Worm (Caenorhabditis elegans) whole organism, L4 larva: ENCODE data around the gene R10E11.5.

Experiments
- D1046.2 ChIP-seq: fragments of 200-800 bp; sonication (Bioruptor generic); IDR thresholded peaks from 2 replicates; pipeline ENCODE4 v1.3.6; 2022; ENCODE audit warnings: missing genetic modification characterization, missing compliant biosample characterization
- F49E8.2 ChIP-seq: sonication (generic microtip); optimal IDR thresholded peaks from 2 replicates; lab custom pipeline; 2016; ENCODE audit warnings: missing compliant biosample characterization, mild to moderate bottlenecking, missing genetic modification characterization, borderline replicate concordance
- T20F7.1 ChIP-seq: fragments of 200-800 bp; sonication (Bioruptor generic); optimal IDR thresholded peaks from 2 replicates; lab custom pipeline; 2018; ENCODE audit warnings: mild to moderate bottlenecking, missing genetic modification characterization, missing compliant biosample characterization
- Y105C5A.15 ChIP-seq: fragments of 200-800 bp; sonication (Bioruptor generic); IDR thresholded peaks from 2 replicates; pipeline ENCODE4 v1.3.6; 2022; ENCODE audit warnings: missing genetic modification characterization, missing compliant biosample characterization
- Y5F2A.4 ChIP-seq: fragments of 200-800 bp; sonication (Bioruptor generic); optimal IDR thresholded peaks from 2 replicates; lab custom pipeline; 2018; ENCODE audit warnings: mild to moderate bottlenecking, missing genetic modification characterization, missing compliant biosample characterization
- ZK337.2 ChIP-seq: fragments of 200-800 bp; sonication (Bioruptor generic); IDR thresholded peaks from 2 replicates; pipeline ENCODE4 v1.3.6; 2022; ENCODE audit warnings: missing genetic modification reagents, missing genetic modification characterization, missing compliant biosample characterization
- ZK546.5 ChIP-seq, 2 experiments: sonication (generic microtip); optimal IDR thresholded peaks; 2 replicates each; lab custom pipeline; 2017; ENCODE audit warnings: missing biosample characterization in 2 of 2, missing genetic modification characterization in 2 of 2
- ama-1 ChIP-seq: fragments of 150-350 bp; optimal IDR thresholded peaks from 2 replicates; lab custom pipeline; 2014; ENCODE audit warnings: inconsistent platforms, mixed read lengths
- ceh-28 ChIP-seq: fragments of 150-350 bp; optimal IDR thresholded peaks from 2 replicates; lab custom pipeline; 2014; ENCODE audit warnings: missing biosample characterization, missing genetic modification reagents, missing genetic modification characterization
- daf-16 ChIP-seq, 3 experiments: sonication (generic microtip); optimal IDR thresholded peaks; 2 replicates each; lab custom pipeline; 2016 to 2017; ENCODE audit warnings: missing genetic modification characterization in 3 of 3, missing genetic modification reagents in 3 of 3, mild to moderate bottlenecking in 2 of 3, missing compliant biosample characterization in 2 of 3, missing biosample characterization in 1 of 3, moderate library complexity in 1 of 3
- dmd-6 ChIP-seq: fragments of 200-800 bp; sonication (Bioruptor generic); IDR thresholded peaks from 2 replicates; pipeline ENCODE4 v1.3.6; 2022; ENCODE audit warnings: missing genetic modification reagents, missing genetic modification characterization, missing compliant biosample characterization
- dmd-8 ChIP-seq: fragments of 200-800 bp; sonication (Bioruptor generic); IDR thresholded peaks from 2 replicates; pipeline ENCODE4 v1.3.6; 2022; ENCODE audit warnings: missing genetic modification characterization, missing compliant biosample characterization
- dpl-1 ChIP-seq: fragments of 150-350 bp; optimal IDR thresholded peaks from 2 replicates; lab custom pipeline; 2014; ENCODE audit warnings: missing biosample characterization, missing genetic modification reagents, missing genetic modification characterization
- duxl-1 ChIP-seq: sonication (generic microtip); optimal IDR thresholded peaks from 2 replicates; lab custom pipeline; 2016; ENCODE audit warnings: mild to moderate bottlenecking, missing genetic modification characterization, moderate library complexity, missing compliant biosample characterization; ENCODE audit not compliant: poor library complexity
- dve-1 ChIP-seq: sonication (generic microtip); optimal IDR thresholded peaks from 2 replicates; lab custom pipeline; 2017; ENCODE audit warnings: antibody characterized with exemption, mild to moderate bottlenecking, missing genetic modification characterization, missing compliant biosample characterization; ENCODE audit not compliant: insufficient read depth
- fos-1 ChIP-seq: fragments of 150-350 bp; optimal IDR thresholded peaks from 2 replicates; lab custom pipeline; 2014; ENCODE audit warnings: missing biosample characterization, missing genetic modification characterization
- gei-8 ChIP-seq: fragments of 200-800 bp; sonication (Bioruptor generic); optimal IDR thresholded peaks from 2 replicates; lab custom pipeline; 2018; ENCODE audit warnings: mild to moderate bottlenecking, missing genetic modification characterization, missing compliant biosample characterization
- hif-1 ChIP-seq, 2 experiments: sonication (generic microtip); optimal IDR thresholded peaks; 2 replicates each; lab custom pipeline; 2016 to 2017; ENCODE audit warnings: missing compliant biosample characterization in 2 of 2, missing genetic modification characterization in 2 of 2, missing genetic modification reagents in 2 of 2, missing genotype in 2 of 2, mild to moderate bottlenecking in 1 of 2
- hmg-1.1 ChIP-seq: fragments of 200-800 bp; sonication (Bioruptor generic); IDR thresholded peaks from 2 replicates; pipeline ENCODE4 v1.3.6; 2022; ENCODE audit warnings: missing genetic modification reagents, missing genetic modification characterization, missing compliant biosample characterization
- lin-15B ChIP-seq: fragments of 150-350 bp; sonication (generic microtip); optimal IDR thresholded peaks from 3 replicates; lab custom pipeline; 2014; ENCODE audit warnings: missing biosample characterization, missing genetic modification characterization
- lin-38 ChIP-seq: fragments of 200-800 bp; sonication (Bioruptor generic); IDR thresholded peaks from 2 replicates; pipeline ENCODE4 v1.3.6; 2022; ENCODE audit warnings: missing genetic modification reagents, missing genetic modification characterization, missing compliant biosample characterization
- lsy-2 ChIP-seq, 2 experiments: fragments of 150-350 bp in 1 of 2; sonication (generic microtip) in 1 of 2; optimal IDR thresholded peaks; 2 replicates each; lab custom pipeline; 2014 to 2017; ENCODE audit warnings: missing biosample characterization in 2 of 2, missing genetic modification characterization in 2 of 2
- madf-5 ChIP-seq, 2 experiments: fragments of 200-800 bp; sonication (Bioruptor generic); IDR thresholded peaks; 2 replicates each; pipeline ENCODE4 v1.3.6; 2022; ENCODE audit warnings: missing compliant biosample characterization in 2 of 2, missing genetic modification characterization in 2 of 2
- mxl-2 ChIP-seq: fragments of 200-800 bp; sonication (Bioruptor generic); conservative IDR thresholded peaks from 2 replicates; pipeline ENCODE4 v1.3.6; 2022; ENCODE audit warnings: missing genetic modification reagents, missing genetic modification characterization, missing compliant biosample characterization
- nhr-237 ChIP-seq: sonication (generic microtip); optimal IDR thresholded peaks from 2 replicates; lab custom pipeline; 2017; ENCODE audit warnings: missing biosample characterization, missing genetic modification characterization
- nhr-28 ChIP-seq: fragments of 150-350 bp; optimal IDR thresholded peaks from 2 replicates; lab custom pipeline; 2014; ENCODE audit warnings: missing biosample characterization, missing genetic modification characterization
- nhr-42 ChIP-seq: fragments of 200-800 bp; sonication (Bioruptor generic); IDR thresholded peaks from 2 replicates; pipeline ENCODE4 v1.3.6; 2022; ENCODE audit warnings: missing genetic modification characterization, missing compliant biosample characterization
- nhr-77 ChIP-seq: fragments of 150-350 bp; optimal IDR thresholded peaks from 2 replicates; lab custom pipeline; 2014; ENCODE audit warnings: missing biosample characterization, missing genetic modification characterization
- pha-4 ChIP-seq, 2 experiments: fragments of 150-350 bp in 1 of 2; fragments of 200-800 bp in 1 of 2; sonication (Bioruptor generic) in 1 of 2; IDR thresholded peaks in 1 of 2; optimal IDR thresholded peaks in 1 of 2; 2 replicates each; pipeline versions ENCODE4 v1.3.6 to Lab custom; 2014 to 2022; ENCODE audit warnings: missing genetic modification characterization in 2 of 2, missing genetic modification reagents in 2 of 2, missing biosample characterization in 1 of 2, missing compliant biosample characterization in 1 of 2
- pqm-1 ChIP-seq: sonication (generic microtip); optimal IDR thresholded peaks from 2 replicates; lab custom pipeline; 2017; ENCODE audit warnings: missing biosample characterization, missing genetic modification characterization
- rbr-2 ChIP-seq: sonication (generic microtip); optimal IDR thresholded peaks from 2 replicates; lab custom pipeline; 2016; ENCODE audit warnings: missing genotype, missing genetic modification characterization, missing compliant biosample characterization
- saeg-2 ChIP-seq: fragments of 200-800 bp; sonication (Bioruptor generic); IDR thresholded peaks from 2 replicates; pipeline ENCODE4 v1.3.6; 2022; ENCODE audit warnings: missing genetic modification reagents, missing genetic modification characterization, missing compliant biosample characterization
- spr-3 ChIP-seq: fragments of 200-800 bp; sonication (Bioruptor generic); optimal IDR thresholded peaks from 2 replicates; lab custom pipeline; 2018; ENCODE audit warnings: mild to moderate bottlenecking, missing genetic modification characterization, missing compliant biosample characterization
- tra-1 ChIP-seq: fragments of 200-800 bp; sonication (Bioruptor generic); IDR thresholded peaks from 2 replicates; pipeline ENCODE4 v1.3.6; 2022; ENCODE audit warnings: missing genetic modification reagents, missing genetic modification characterization, missing compliant biosample characterization
- unc-130 ChIP-seq: sonication (generic microtip); optimal IDR thresholded peaks from 2 replicates; lab custom pipeline; 2016; ENCODE audit warnings: missing genetic modification reagents, missing genetic modification characterization, missing compliant biosample characterization
- unc-62 ChIP-seq, 3 experiments: fragments of 150-350 bp in 1 of 3; sonication (generic microtip); optimal IDR thresholded peaks in 2 of 3; peaks in 1 of 3; 1 replicate in 1 of 3; 2 replicates in 2 of 3; lab custom pipeline; 2014 to 2017; ENCODE audit warnings: missing biosample characterization in 3 of 3, missing genetic modification characterization in 3 of 3, missing genetic modification reagents in 3 of 3, missing genotype in 1 of 3
- zip-2 ChIP-seq: fragments of 150-350 bp; optimal IDR thresholded peaks from 2 replicates; lab custom pipeline; 2014; ENCODE audit warnings: missing biosample characterization, missing genetic modification characterization
- ztf-11 ChIP-seq: fragments of 150-350 bp; optimal IDR thresholded peaks from 2 replicates; lab custom pipeline; 2014; ENCODE audit warnings: missing biosample characterization, missing genetic modification characterization

R10E11.5 gene

ce11 chrIII:9793592-9794417, 4.3 kb upstream of the R10E11.5 start, which contains the start of the genes R10E11.9 and mcm-6:
Gene R10E11.9 (minus strand): TSS chrIII:9793642.
Gene mcm-6 (plus strand): TSS chrIII:9794367.
- peak; percentile 79 for TF ChIP-seq dpl-1 (GFP tag; lab: Kevin White, UChicago)
- TF ChIP-seq unc-130 (GFP tag; lab: Kevin White, UChicago), result peak; percentile 62
- TF ChIP-seq unc-62 (GFP tag; optimal IDR thresholded peaks at IDR 0.05 in 1 of 2; lab: Kevin White, UChicago), result peak in 1 of 2 experiments; percentile 11
- TF ChIP-seq unc-62 (tag; optimal IDR thresholded peaks at IDR 0.05; lab: Kevin White, UChicago), result no peak
- no peak for TF ChIP-seq Y5F2A.4
- TF ChIP-seq lin-15B (tag; lab: Kevin White, UChicago), result no peak
- TF ChIP-seq daf-16 (GFP tag; optimal IDR thresholded peaks at IDR 0.05; lab: Kevin White, UChicago), result no peak
- TF ChIP-seq daf-16 (tag; optimal IDR thresholded peaks at IDR 0.05; lab: Kevin White, UChicago), result peak; percentile 23
- no peak for TF ChIP-seq Y105C5A.15
- peak; percentile 70 for TF ChIP-seq nhr-28 (tag; lab: Kevin White, UChicago)
- TF ChIP-seq rbr-2 (tag; lab: Kevin White, UChicago), result no peak

- TF ChIP-seq tra-1 (GFP tag; lab: Robert Waterston, UW), result no peak
- no peak for TF ChIP-seq ZK337.2 (GFP tag; lab: Robert Waterston, UW)
- no peak for TF ChIP-seq nhr-42 (GFP tag; lab: Robert Waterston, UW)
- TF ChIP-seq pha-4 (GFP tag; IDR thresholded peaks at IDR 0.05; lab: Robert Waterston, UW), result no peak
- TF ChIP-seq pha-4 (tag; optimal IDR thresholded peaks at IDR 0.05; lab: Kevin White, UChicago), result no peak
- TF ChIP-seq fos-1 (tag; lab: Kevin White, UChicago), result no peak
- no peak for TF ChIP-seq hif-1 (tag; optimal IDR thresholded peaks at IDR 0.05; lab: Kevin White, UChicago)
- no peak for TF ChIP-seq saeg-2 (GFP tag; lab: Robert Waterston, UW)
- no peak for TF ChIP-seq duxl-1 (tag; lab: Kevin White, UChicago)
- no peak for TF ChIP-seq mxl-2 (GFP tag; lab: Robert Waterston, UW)
- no peak for TF ChIP-seq D1046.2 (GFP tag; lab: Robert Waterston, UW)
- TF ChIP-seq gei-8 (GFP tag; lab: Kevin White, UChicago), result no peak
- no peak for TF ChIP-seq spr-3 (GFP tag; lab: Kevin White, UChicago)
- TF ChIP-seq zip-2 (tag; lab: Kevin White, UChicago), result no peak
- TF ChIP-seq ztf-11 (tag; lab: Kevin White, UChicago), result no peak
- TF ChIP-seq nhr-237, result no peak
- TF ChIP-seq Y105C5A.15, result no peak
- TF ChIP-seq dpl-1 (GFP tag; lab: Kevin White, UChicago), result no peak
- no peak for TF ChIP-seq hmg-1.1 (GFP tag; lab: Robert Waterston, UW)
- TF ChIP-seq, all 104 proteins: peak for 0
Measured at ce11 chrIII:9789083-9789482, 374 bp downstream of the R10E11.5 start.

ce11 chrIII:9786776-9787175, 2.7 kb downstream of the R10E11.5 start:
- TF ChIP-seq nhr-77, result peak; percentile 17
- no peak for TF ChIP-seq F49E8.2
- peak; percentile 5 for TF ChIP-seq T20F7.1
- no peak for TF ChIP-seq ama-1 (lab: Kevin White, UChicago)
- TF ChIP-seq madf-5 (GFP tag; IDR thresholded peaks at IDR 0.05; lab: Robert Waterston, UW), result no peak
- no peak for TF ChIP-seq ceh-28 (tag; lab: Kevin White, UChicago)
- TF ChIP-seq lin-38 (GFP tag; lab: Robert Waterston, UW), result 0 out of 2 replicates have a peak, but pooled peaks have one; percentile 31
- TF ChIP-seq dmd-6 (GFP tag; lab: Robert Waterston, UW), result peak; percentile 74
- no peak for TF ChIP-seq saeg-2 (GFP tag; lab: Robert Waterston, UW)
- TF ChIP-seq Y105C5A.15, result no peak
- TF ChIP-seq nhr-28 (tag; lab: Kevin White, UChicago), result peak; percentile 40
- TF ChIP-seq dve-1 (tag; lab: Kevin White, UChicago), result peak; percentile 54
- no peak for TF ChIP-seq daf-16 (GFP tag; optimal IDR thresholded peaks at IDR 0.05; lab: Kevin White, UChicago)
- peak; percentile 33 for TF ChIP-seq daf-16 (tag; optimal IDR thresholded peaks at IDR 0.05; lab: Kevin White, UChicago)
- no peak for TF ChIP-seq ZK546.5 (tag; optimal IDR thresholded peaks at IDR 0.05; lab: Kevin White, UChicago)
- TF ChIP-seq unc-62 (GFP tag; optimal IDR thresholded peaks at IDR 0.05 in 1 of 2; lab: Kevin White, UChicago), result no peak
- no peak for TF ChIP-seq unc-62 (tag; optimal IDR thresholded peaks at IDR 0.05; lab: Kevin White, UChicago)
- peak; percentile 88 for TF ChIP-seq pqm-1 (tag; lab: Kevin White, UChicago)
- no peak for TF ChIP-seq dmd-8 (GFP tag; lab: Robert Waterston, UW)
- TF ChIP-seq lsy-2 (tag; optimal IDR thresholded peaks at IDR 0.05; lab: Kevin White, UChicago), result peak in 1 of 2 experiments; percentile 10
